Fruit fly (Drosophila melanogaster) whole organism, embryonic: ENCODE data around the gene Rpn9.
A peak's percentile ranks its signal among the peaks of the same experiment; 100 is the strongest.

Experiments
- Aef1 ChIP-seq: fragments of 200-800 bp; sonication (Bioruptor generic); IDR thresholded peaks from 3 replicates; pipeline ENCODE4 v1.3.6; 2022; ENCODE audit warnings: missing biosample characterization, missing genetic modification characterization
- Blimp-1 ChIP-seq: fragments of 200-800 bp; sonication (Bioruptor generic); optimal IDR thresholded peaks from 3 replicates; lab custom pipeline; 2018; ENCODE audit warnings: missing biosample characterization, missing genetic modification characterization, mild to moderate bottlenecking, moderate library complexity, missing genetic modification reagents
- CG10274 ChIP-seq: fragments of 200-800 bp; sonication (Bioruptor generic); optimal IDR thresholded peaks from 3 replicates; lab custom pipeline; 2017; ENCODE audit warnings: missing biosample characterization, mild to moderate bottlenecking, missing genetic modification characterization
- CG11085 ChIP-seq: fragments of 200-800 bp; sonication (Bioruptor generic); IDR thresholded peaks from 2 replicates; pipeline ENCODE4 v1.3.6; 2022; ENCODE audit warnings: missing biosample characterization, missing genetic modification characterization
- CG12219 ChIP-seq: fragments of 200-800 bp; sonication (Bioruptor generic); optimal IDR thresholded peaks from 3 replicates; lab custom pipeline; 2018; ENCODE audit warnings: missing biosample characterization, mild to moderate bottlenecking, missing genetic modification characterization
- CG15514 ChIP-seq: fragments of 200-800 bp; sonication (Bioruptor generic); optimal IDR thresholded peaks from 3 replicates; lab custom pipeline; 2017; ENCODE audit warnings: missing biosample characterization, missing genetic modification characterization, mild to moderate bottlenecking, moderate library complexity, missing genetic modification reagents
- CG1792 ChIP-seq: fragments of 200-800 bp; sonication (Bioruptor generic); optimal IDR thresholded peaks from 2 replicates; lab custom pipeline; 2016; ENCODE audit warnings: missing biosample characterization, missing genetic modification characterization
- CG18476 ChIP-seq: fragments of 200-800 bp; sonication (Bioruptor generic); optimal IDR thresholded peaks from 2 replicates; lab custom pipeline; 2016; ENCODE audit warnings: missing biosample characterization, mild to moderate bottlenecking, missing genetic modification characterization
- CG2202 ChIP-seq: fragments of 200-800 bp; sonication (Bioruptor generic); optimal IDR thresholded peaks from 2 replicates; lab custom pipeline; 2018; ENCODE audit warnings: missing biosample characterization, mild to moderate bottlenecking, missing genetic modification characterization
- CG33213 ChIP-seq: fragments of 200-800 bp; sonication (Bioruptor generic); optimal IDR thresholded peaks from 3 replicates; lab custom pipeline; 2016; ENCODE audit warnings: missing biosample characterization, missing genetic modification characterization
- CG5245 ChIP-seq: fragments of 200-800 bp; sonication (Bioruptor generic); optimal IDR thresholded peaks from 3 replicates; lab custom pipeline; 2016; ENCODE audit warnings: missing biosample characterization, missing genetic modification characterization
- CG8281 ChIP-seq: fragments of 200-800 bp; sonication (Bioruptor generic); optimal IDR thresholded peaks from 2 replicates; lab custom pipeline; 2018; ENCODE audit warnings: missing biosample characterization, mild to moderate bottlenecking, missing genetic modification characterization, moderate library complexity
- CG9215 ChIP-seq: fragments of 200-800 bp; sonication (Bioruptor generic); IDR thresholded peaks from 2 replicates; pipeline ENCODE4 v1.3.6; 2022; ENCODE audit warnings: missing biosample characterization, missing genetic modification characterization
- Camta ChIP-seq: fragments of 200-800 bp; sonication (Bioruptor generic); optimal IDR thresholded peaks from 2 replicates; lab custom pipeline; 2016; ENCODE audit warnings: missing biosample characterization, missing genetic modification characterization
- E2f2 ChIP-seq: fragments of 200-800 bp; sonication (Bioruptor generic); IDR thresholded peaks from 2 replicates; pipeline ENCODE4 v1.3.6; 2022; ENCODE audit warnings: missing biosample characterization, missing genetic modification characterization
- Gug ChIP-seq: fragments of 200-800 bp; sonication (Bioruptor generic); IDR thresholded peaks from 4 replicates; pipeline ENCODE4 v1.3.6; 2022; ENCODE audit warnings: missing biosample characterization, missing genetic modification characterization
- HmgZ ChIP-seq: fragments of 200-800 bp; sonication (Bioruptor generic); optimal IDR thresholded peaks from 2 replicates; lab custom pipeline; 2018; ENCODE audit warnings: missing biosample characterization, mild to moderate bottlenecking, missing genetic modification characterization
- Hmr ChIP-seq: fragments of 200-800 bp; sonication (Bioruptor generic); optimal IDR thresholded peaks from 3 replicates; lab custom pipeline; 2017; ENCODE audit warnings: mild to moderate bottlenecking, missing biosample characterization, missing genetic modification reagents, missing genetic modification characterization
- NFAT ChIP-seq: fragments of 200-800 bp; sonication (Bioruptor generic); IDR thresholded peaks from 2 replicates; pipeline ENCODE4 v1.3.6; 2022; ENCODE audit warnings: missing biosample characterization, missing genetic modification characterization
- Neu2 ChIP-seq: fragments of 200-800 bp; sonication (Bioruptor generic); optimal IDR thresholded peaks from 3 replicates; lab custom pipeline; 2016; ENCODE audit warnings: missing biosample characterization, missing genetic modification characterization, borderline replicate concordance
- PHDP ChIP-seq: fragments of 200-800 bp; sonication (Bioruptor generic); optimal IDR thresholded peaks from 3 replicates; lab custom pipeline; 2018; ENCODE audit warnings: missing biosample characterization, mild to moderate bottlenecking, missing genetic modification characterization, moderate library complexity
- Ptx1 ChIP-seq: fragments of 200-800 bp; sonication (Bioruptor generic); IDR thresholded peaks from 2 replicates; pipeline ENCODE4 v1.3.6; 2022; ENCODE audit warnings: missing biosample characterization, missing genetic modification characterization
- Usf ChIP-seq: fragments of 200-800 bp; sonication (Bioruptor generic); optimal IDR thresholded peaks from 2 replicates; lab custom pipeline; 2017; ENCODE audit warnings: missing genotype, missing biosample characterization, missing genetic modification characterization
- amos ChIP-seq: fragments of 200-800 bp; sonication (Bioruptor generic); IDR thresholded peaks from 2 replicates; pipeline ENCODE4 v1.3.6; 2022; ENCODE audit warnings: missing biosample characterization, missing genetic modification characterization; ENCODE audit not compliant: partially characterized antibody
- br ChIP-seq: fragments of >200 bp; optimal IDR thresholded peaks from 2 replicates; lab custom pipeline; 2017
- cas ChIP-seq: fragments of 200-800 bp; sonication (Bioruptor generic); IDR thresholded peaks from 2 replicates; pipeline ENCODE4 v1.3.6; 2022; ENCODE audit warnings: missing biosample characterization, missing genetic modification characterization
- caup ChIP-seq: fragments of 200-800 bp; sonication (Bioruptor generic); optimal IDR thresholded peaks from 3 replicates; lab custom pipeline; 2017; ENCODE audit warnings: missing biosample characterization, mild to moderate bottlenecking, missing genetic modification characterization, moderate library complexity; ENCODE audit not compliant: severe bottlenecking
- chm ChIP-seq: fragments of 200-800 bp; sonication (Bioruptor generic); IDR thresholded peaks from 2 replicates; pipeline ENCODE4 v1.3.6; 2022; ENCODE audit warnings: missing biosample characterization, missing genetic modification characterization
- ci ChIP-seq: fragments of 200-800 bp; sonication (Bioruptor generic); IDR thresholded peaks from 3 replicates; pipeline ENCODE4 v1.3.6; 2022; ENCODE audit warnings: missing biosample characterization, missing genetic modification characterization
- danr ChIP-seq: fragments of 200-800 bp; sonication (Bioruptor generic); IDR thresholded peaks from 2 replicates; pipeline ENCODE4 v1.3.6; 2022; ENCODE audit warnings: missing biosample characterization, missing genetic modification characterization
- dati ChIP-seq: fragments of 200-800 bp; sonication (Bioruptor generic); IDR thresholded peaks from 2 replicates; pipeline ENCODE4 v1.3.6; 2022; ENCODE audit warnings: missing biosample characterization, missing genetic modification characterization
- fd102C ChIP-seq: fragments of 200-800 bp; sonication (Bioruptor generic); optimal IDR thresholded peaks from 2 replicates; lab custom pipeline; 2018; ENCODE audit warnings: missing biosample characterization, mild to moderate bottlenecking, missing genetic modification characterization, moderate library complexity
- grau ChIP-seq: fragments of 200-800 bp; optimal IDR thresholded peaks from 3 replicates; lab custom pipeline; 2019; ENCODE audit warnings: missing biosample characterization, mild to moderate bottlenecking, missing genetic modification characterization, moderate library complexity
- gsb ChIP-seq: fragments of 200-800 bp; sonication (Bioruptor generic); IDR thresholded peaks from 2 replicates; pipeline ENCODE4 v1.3.6; 2022; ENCODE audit warnings: missing biosample characterization, missing genetic modification characterization
- gt ChIP-seq: fragments of 200-800 bp; sonication (Bioruptor generic); IDR thresholded peaks from 2 replicates; pipeline ENCODE4 v1.3.6; 2022; ENCODE audit warnings: missing biosample characterization, missing genetic modification characterization
- hkb ChIP-seq, 2 experiments: fragments of 200-800 bp in 1 of 2; fragments of >200 bp in 1 of 2; sonication (Bioruptor generic) in 1 of 2; IDR thresholded peaks in 1 of 2; optimal IDR thresholded peaks in 1 of 2; 2 replicates each; pipeline versions ENCODE4 v1.3.6 to Lab custom; 2017 to 2022; ENCODE audit warnings: missing biosample characterization in 1 of 2, missing genetic modification characterization in 1 of 2
- insv ChIP-seq, 2 experiments: fragments of 200-800 bp; sonication (Bioruptor generic); optimal IDR thresholded peaks; 3 replicates each; lab custom pipeline; 2016 to 2018; ENCODE audit warnings: missing biosample characterization in 2 of 2, missing genetic modification characterization in 2 of 2
- ken ChIP-seq: fragments of 200-800 bp; sonication (Bioruptor generic); IDR thresholded peaks from 3 replicates; pipeline ENCODE4 v1.3.6; 2022; ENCODE audit warnings: missing biosample characterization, missing genetic modification characterization
- nmo ChIP-seq: fragments of 200-800 bp; sonication (Bioruptor generic); optimal IDR thresholded peaks from 2 replicates; lab custom pipeline; 2018; ENCODE audit warnings: missing biosample characterization, mild to moderate bottlenecking, missing genetic modification characterization, moderate library complexity
- org-1 ChIP-seq: fragments of 200-800 bp; sonication (Bioruptor generic); optimal IDR thresholded peaks from 2 replicates; lab custom pipeline; 2017; ENCODE audit warnings: missing biosample characterization, missing genetic modification characterization
- pb ChIP-seq: fragments of 200-800 bp; sonication (Bioruptor generic); optimal IDR thresholded peaks from 3 replicates; lab custom pipeline; 2016; ENCODE audit warnings: missing biosample characterization, missing genetic modification characterization
- pfk ChIP-seq: fragments of 200-800 bp; sonication (Bioruptor generic); optimal IDR thresholded peaks from 2 replicates; lab custom pipeline; 2018; ENCODE audit warnings: missing biosample characterization, mild to moderate bottlenecking, missing genetic modification characterization, moderate library complexity
- pita ChIP-seq: fragments of 200-800 bp; sonication (Bioruptor generic); optimal IDR thresholded peaks from 2 replicates; lab custom pipeline; 2017; ENCODE audit warnings: missing biosample characterization, mild to moderate bottlenecking, missing genetic modification characterization
- prd ChIP-seq, 3 experiments: fragments of >200 bp in 2 of 3; fragments of 200-800 bp in 1 of 3; sonication (Bioruptor generic) in 1 of 3; optimal IDR thresholded peaks in 2 of 3; IDR thresholded peaks in 1 of 3; 2 replicates in 2 of 3; 3 replicates in 1 of 3; pipeline versions ENCODE4 v1.3.6 to Lab custom; 2017 to 2022; ENCODE audit warnings: missing biosample characterization in 1 of 3, missing genetic modification characterization in 1 of 3
- sens ChIP-seq: fragments of 200-800 bp; sonication (Bioruptor generic); peaks from one replicate; lab custom pipeline; 2016; ENCODE audit warnings: missing biosample characterization, missing genetic modification characterization
- sna ChIP-seq: fragments of 200-800 bp; sonication (Bioruptor generic); IDR thresholded peaks from 2 replicates; pipeline ENCODE4 v1.3.6; 2022; ENCODE audit warnings: missing biosample characterization, missing genetic modification characterization; ENCODE audit not compliant: partially characterized antibody
- ssp ChIP-seq: fragments of 200-800 bp; sonication (Bioruptor generic); IDR thresholded peaks from 2 replicates; pipeline ENCODE4 v1.3.6; 2022; ENCODE audit warnings: missing biosample characterization, missing genetic modification characterization
- wdn ChIP-seq: fragments of 200-800 bp; sonication (Bioruptor generic); IDR thresholded peaks from 2 replicates; pipeline ENCODE4 v1.3.6; 2022; ENCODE audit warnings: missing biosample characterization, missing genetic modification characterization
- zen2 ChIP-seq: fragments of 200-800 bp; sonication (Bioruptor generic); IDR thresholded peaks from 3 replicates; pipeline ENCODE4 v1.3.6; 2022; ENCODE audit warnings: missing biosample characterization, missing genetic modification characterization; ENCODE audit not compliant: partially characterized antibody

The Rpn9 gene

dm6 chr3R:23752728-23753127 lies 19.5 kb upstream of the Rpn9 start, which contains the start of the genes RanBP3 and Rpt5 (continued):
- no peak for TF ChIP-seq cas
- 0 out of 3 replicates have a peak, but pooled peaks have one; percentile 16 for TF ChIP-seq Aef1 (GFP tag; lab: Robert Waterston, UW)
- TF ChIP-seq Ptx1 (GFP tag; lab: Robert Waterston, UW): 0 out of 2 replicates have a peak, but pooled peaks have one; percentile 9
- TF ChIP-seq Blimp-1 (GFP tag; lab: Kevin White, UChicago): no peak
- TF ChIP-seq prd (optimal IDR thresholded peaks at IDR 0.05; lab: Kevin White, UChicago): no peak
- TF ChIP-seq prd (GFP tag; IDR thresholded peaks at IDR 0.05; lab: Robert Waterston, UW): peak; percentile 48; the same call in 2 of the 3 replicates
- TF ChIP-seq pb (GFP tag; lab: Kevin White, UChicago): peak; percentile 36
- peak; percentile 57 for TF ChIP-seq E2f2 (GFP tag; lab: Robert Waterston, UW)
- TF ChIP-seq CG33213 (GFP tag; lab: Kevin White, UChicago): peak; percentile 61
- no peak for TF ChIP-seq CG12219 (GFP tag; lab: Kevin White, UChicago)
- TF ChIP-seq PHDP (tag; lab: Kevin White, UChicago): no peak
- no peak for TF ChIP-seq gsb (GFP tag; lab: Robert Waterston, UW)
- peak; percentile 71 for TF ChIP-seq CG15514 (GFP tag; lab: Kevin White, UChicago)
- no peak for TF ChIP-seq CG8281
- TF ChIP-seq Gug: peak; percentile 36; the same call in 1 of the 4 replicates
- peak; percentile 45; the same call in 1 of the 2 replicates for TF ChIP-seq wdn (GFP tag; lab: Robert Waterston, UW)
- TF ChIP-seq ssp (GFP tag; lab: Robert Waterston, UW): peak; percentile 27; the same call in 1 of the 2 replicates
- TF ChIP-seq gt: no peak
- no peak for TF ChIP-seq hkb (optimal IDR thresholded peaks at IDR 0.05; lab: Kevin White, UChicago)
- TF ChIP-seq hkb (GFP tag; IDR thresholded peaks at IDR 0.05; lab: Robert Waterston, UW): 0 out of 2 replicates have a peak, but pooled peaks have one; percentile 20
- TF ChIP-seq amos (GFP tag; lab: Robert Waterston, UW): peak; percentile 86
- no peak for TF ChIP-seq pfk (GFP tag; lab: Kevin White, UChicago)
- peak; percentile 76 for TF ChIP-seq zen2 (GFP tag; lab: Robert Waterston, UW)
- peak; percentile 68 for TF ChIP-seq sna (GFP tag; lab: Robert Waterston, UW)
- no peak for TF ChIP-seq org-1 (GFP tag; lab: Kevin White, UChicago)
- peak; percentile 65 for TF ChIP-seq CG1792 (GFP tag; lab: Kevin White, UChicago)
- no peak for TF ChIP-seq fd102C
- TF ChIP-seq CG11085 (GFP tag; lab: Robert Waterston, UW): peak; percentile 66
- peak; percentile 33 for TF ChIP-seq Neu2
- peak; percentile 41 for TF ChIP-seq grau (tag; lab: Kevin White, UChicago)
- no peak for TF ChIP-seq CG18476 (GFP tag; lab: Kevin White, UChicago)
- TF ChIP-seq dati (GFP tag; lab: Robert Waterston, UW): no peak
- peak; percentile 63; the same call in 1 of the 2 replicates for TF ChIP-seq NFAT (GFP tag; lab: Robert Waterston, UW)
- peak; percentile 7 for TF ChIP-seq CG5245 (GFP tag; lab: Kevin White, UChicago)
- TF ChIP-seq Usf: no peak
- TF ChIP-seq ken (GFP tag; lab: Robert Waterston, UW): peak; percentile 62; the same call in 1 of the 3 replicates
- TF ChIP-seq pita (GFP tag; lab: Kevin White, UChicago): no peak
- peak; percentile 84 for TF ChIP-seq sens (GFP tag; lab: Kevin White, UChicago)
- peak; percentile 75 for TF ChIP-seq caup (GFP tag; lab: Kevin White, UChicago)
- peak; percentile 75; the same call in 2 of the 3 replicates for TF ChIP-seq ci (GFP tag; lab: Robert Waterston, UW)
- TF ChIP-seq Hmr (GFP tag; lab: Kevin White, UChicago): peak; percentile 65
- no peak for TF ChIP-seq br (lab: Kevin White, UChicago)
- TF ChIP-seq danr (GFP tag; lab: Robert Waterston, UW): no peak
- peak; percentile 44 for TF ChIP-seq CG9215 (GFP tag; lab: Robert Waterston, UW)
- TF ChIP-seq chm (GFP tag; lab: Robert Waterston, UW): peak; percentile 30; the same call in 1 of the 2 replicates
- TF ChIP-seq CG10274 (GFP tag; lab: Kevin White, UChicago): no peak
- TF ChIP-seq Camta (GFP tag; lab: Kevin White, UChicago): peak; percentile 6
- peak in 1 of 2 experiments; percentile 15 for TF ChIP-seq insv (GFP tag; optimal IDR thresholded peaks at IDR 0.05; lab: Kevin White, UChicago)
- peak; percentile 89 for TF ChIP-seq HmgZ
- peak; percentile 35 for TF ChIP-seq nmo (GFP tag; lab: Kevin White, UChicago)
- TF ChIP-seq CG2202 (tag; lab: Kevin White, UChicago): no peak
